Worm (Caenorhabditis elegans) whole organism, dauer: ENCODE measurements around the gene srh-23.
"Not testable (repeated sequence)": the region's sequence is repeated elsewhere in the genome, so short reads cannot be mapped to it uniquely, and the experiment has no call there.

ENCODE experiments used
- unc-62 ChIP-seq: sonication (generic microtip); optimal IDR thresholded peaks from 2 replicates; lab custom pipeline; 2017; ENCODE audit warnings: missing biosample characterization, missing genetic modification reagents, missing genetic modification characterization

Gene srh-23

DNA sequence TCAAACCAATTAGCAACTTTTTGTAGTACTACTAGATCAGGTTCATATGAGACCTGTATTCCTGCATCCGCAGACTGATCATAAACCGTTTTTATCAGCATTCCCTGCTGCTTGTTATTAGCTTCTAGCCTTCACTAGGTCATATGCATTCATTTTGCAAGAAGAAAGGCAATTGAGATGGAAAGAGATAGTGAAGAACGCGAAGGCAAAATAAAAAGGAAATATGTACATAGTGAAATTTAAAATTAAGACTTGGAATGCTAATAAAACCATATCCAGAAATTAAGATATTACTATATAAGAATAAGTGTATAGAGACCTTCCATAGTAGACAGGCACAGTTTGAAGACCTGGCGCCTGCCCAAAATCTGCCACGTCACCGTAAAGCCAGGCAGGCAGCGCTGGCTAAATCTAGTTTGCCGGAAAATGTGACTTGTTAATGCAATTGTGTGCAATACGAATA lies at the start of gene srh-23, which contains the start of gene C02E7.8:
Gene srh-23 (plus strand): TSS at position 413 of the 463 bp plus-strand sequence.
Gene C02E7.8 (minus strand): TSS at position 101 of the 463 bp plus-strand sequence.
- no peak for TF ChIP-seq unc-62 (GFP tag; lab: Kevin White, UChicago)

DNA sequence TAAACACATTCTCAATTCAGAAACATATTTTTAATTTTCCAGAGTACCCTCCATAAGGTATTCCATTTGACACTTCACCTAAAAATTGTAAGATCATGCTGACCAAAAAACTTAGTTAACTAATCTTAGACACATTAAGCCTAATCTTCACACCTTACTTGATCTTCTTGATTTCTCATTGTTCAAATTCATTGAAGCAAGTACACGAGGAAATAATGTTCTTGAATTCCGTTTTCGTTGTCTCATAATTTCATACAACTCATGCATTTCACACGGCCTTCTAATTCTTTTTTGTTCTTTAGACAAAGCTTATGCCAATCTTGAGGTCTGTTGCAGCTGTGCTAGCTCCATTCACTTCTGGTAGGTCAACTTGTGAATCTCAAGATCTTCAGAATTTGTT lies 48.9 kb upstream of the srh-23 start, which contains the start of gene srd-33:
Gene srd-33 (plus strand): TSS at position 301 of the 400 bp plus-strand sequence.
- TF ChIP-seq unc-62 (GFP tag; lab: Kevin White, UChicago), result no peak

ce11 chrV:4877587-4877986 lies 43.3 kb upstream of the srh-23 start, which contains the start of gene T19H12.6:
T19H12.6 (minus strand) TSS chrV:4877687.
- TF ChIP-seq unc-62 (GFP tag; lab: Kevin White, UChicago), result no peak

ce11 chrV:4879251-4879650 lies 41.7 kb upstream of the srh-23 start, which contains the start of gene T19H12.15:
T19H12.15 (minus strand) TSS chrV:4879351.
- no peak for TF ChIP-seq unc-62 (GFP tag; lab: Kevin White, UChicago)

- no peak for TF ChIP-seq unc-62 (GFP tag; lab: Kevin White, UChicago)
Observed at ce11 chrV:4881377-4881776, 39.5 kb upstream of the srh-23 start, which contains the start of gene str-32. str-32 (minus strand) TSS chrV:4881477.

- TF ChIP-seq unc-62 (GFP tag; lab: Kevin White, UChicago), result no peak
Observed at ce11 chrV:4884490-4884889, 36.4 kb upstream of the srh-23 start, which contains the start of gene T19H12.12. T19H12.12 (plus strand) TSS chrV:4884790.

DNA sequence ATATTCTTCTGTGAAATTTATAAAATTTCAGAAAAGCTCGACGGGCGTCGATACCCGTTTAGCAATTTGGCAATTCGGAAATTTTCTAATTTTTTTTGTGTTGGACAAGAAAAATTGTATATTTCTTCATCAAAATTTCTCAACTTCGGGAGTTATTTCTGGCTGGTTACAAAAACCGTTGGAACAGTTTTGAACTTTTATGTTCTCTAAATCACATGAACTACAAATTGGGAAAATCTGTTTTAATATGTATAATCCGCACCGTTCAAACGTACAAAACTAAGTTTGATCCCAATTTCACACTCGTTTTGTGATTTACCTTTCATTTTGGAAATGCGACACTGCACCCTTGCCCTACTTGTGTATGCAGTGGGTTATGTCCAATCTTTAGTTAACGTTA lies 35.5 kb upstream of the srh-23 start, which contains the start of gene T19H12.3:
Gene T19H12.3 (plus strand): TSS at position 301 of the 400 bp plus-strand sequence.
- TF ChIP-seq unc-62 (GFP tag; lab: Kevin White, UChicago), result no peak

DNA sequence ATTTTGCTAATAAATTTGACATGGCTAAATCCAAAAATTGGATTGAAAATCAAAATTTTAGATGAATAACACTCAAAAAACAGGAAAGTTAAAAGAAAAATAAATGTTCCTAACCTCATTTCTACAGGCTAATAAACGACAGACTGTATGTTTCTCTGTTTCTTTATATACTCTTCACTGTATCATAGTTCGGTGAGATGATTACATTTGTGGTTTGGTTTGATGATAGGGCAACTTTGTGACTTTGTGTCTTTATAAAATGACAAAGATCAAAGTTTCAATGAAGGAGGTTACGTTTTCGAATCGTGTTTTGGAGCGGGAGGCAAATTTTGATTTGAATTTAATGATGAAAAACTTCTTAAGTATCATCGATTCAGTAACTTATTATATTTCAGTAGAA lies 31.4 kb upstream of the srh-23 start, which contains the start of gene ugt-12:
Gene ugt-12 (minus strand): TSS at position 153 of the 400 bp plus-strand sequence.
- no peak for TF ChIP-seq unc-62 (GFP tag; lab: Kevin White, UChicago)

ce11 chrV:4889976-4890479 lies 30.9 kb upstream of the srh-23 start, which contains the start of gene T19H12.2:
T19H12.2 (plus strand) TSS chrV:4890429.
- no peak for TF ChIP-seq unc-62 (GFP tag; lab: Kevin White, UChicago)

- TF ChIP-seq unc-62 (GFP tag; lab: Kevin White, UChicago), result no peak
Observed at ce11 chrV:4890781-4891180, 30.1 kb upstream of the srh-23 start.

ce11 chrV:4891305-4891704 lies 29.6 kb upstream of the srh-23 start:
- no peak for TF ChIP-seq unc-62 (GFP tag; lab: Kevin White, UChicago)

DNA sequence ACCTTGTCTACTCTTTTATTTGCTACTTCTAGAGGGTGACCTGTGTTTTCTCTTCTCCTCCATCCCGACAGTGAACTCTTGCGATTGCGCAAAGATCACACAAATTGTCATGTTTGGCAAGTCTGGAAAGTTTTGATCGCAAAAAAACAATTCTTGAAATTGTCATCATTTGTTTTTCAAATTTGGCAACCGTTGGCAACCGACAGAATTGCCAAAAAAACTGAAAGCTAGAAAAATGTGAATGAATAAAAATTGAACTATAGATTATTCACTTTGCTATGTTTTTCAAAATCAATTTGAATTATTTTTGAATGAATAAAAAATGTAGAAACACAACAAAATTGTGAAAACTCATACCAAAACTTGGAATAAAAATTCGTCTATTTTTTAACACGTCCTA lies 25.9 kb upstream of the srh-23 start, which contains the start of gene ugt-11:
Gene ugt-11 (minus strand): TSS at position 101 of the 400 bp plus-strand sequence.
- no peak for TF ChIP-seq unc-62 (GFP tag; lab: Kevin White, UChicago)

DNA sequence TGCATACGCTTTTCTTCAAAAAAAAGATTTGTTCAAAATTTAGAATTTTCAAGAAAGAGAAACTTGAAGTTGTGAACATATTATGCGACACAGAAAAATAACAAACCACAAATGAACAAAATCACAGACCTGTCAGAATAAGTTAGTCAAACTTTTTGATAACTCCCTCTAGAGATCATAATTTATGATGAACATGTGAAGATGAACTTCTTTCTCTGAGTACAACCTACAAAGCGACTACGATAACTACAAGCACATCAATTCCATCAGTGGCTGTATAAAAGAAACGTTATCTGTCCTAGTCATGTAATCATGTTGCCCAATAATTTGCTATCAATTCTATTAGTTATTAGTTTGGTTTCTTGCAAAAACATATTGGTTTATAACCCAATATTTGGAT lies 25.2 kb upstream of the srh-23 start, which contains the start of gene ugt-9:
Gene ugt-9 (plus strand): TSS at position 305 of the 400 bp plus-strand sequence.
- no peak for TF ChIP-seq unc-62 (GFP tag; lab: Kevin White, UChicago)

ce11 chrV:4900020-4900419 lies 20.9 kb upstream of the srh-23 start, which contains the start of gene ugt-10:
ugt-10 (minus strand) TSS chrV:4900120.
- not testable (repeated sequence) for TF ChIP-seq unc-62 (GFP tag; lab: Kevin White, UChicago)

DNA sequence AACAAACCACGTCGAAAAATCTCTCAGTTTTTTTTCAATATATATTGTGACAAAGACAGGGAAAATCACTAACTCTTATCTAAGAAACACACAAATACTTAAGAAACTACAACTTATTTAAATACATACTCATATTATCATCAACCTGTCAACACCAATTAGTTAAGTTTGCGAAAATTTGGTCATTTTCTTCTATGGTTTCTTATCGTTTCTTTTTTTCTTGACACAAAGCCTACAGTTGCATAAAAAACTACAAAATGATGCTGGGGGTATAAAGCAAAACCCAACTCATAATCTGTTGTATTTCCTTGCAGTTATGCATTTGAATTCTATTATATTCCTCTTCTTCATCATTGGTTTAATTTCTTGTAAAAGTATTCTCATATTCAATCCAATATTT lies 19.8 kb upstream of the srh-23 start, which contains the start of gene ugt-67:
Gene ugt-67 (plus strand): TSS at position 301 of the 400 bp plus-strand sequence.
- no peak for TF ChIP-seq unc-62 (GFP tag; lab: Kevin White, UChicago)

DNA sequence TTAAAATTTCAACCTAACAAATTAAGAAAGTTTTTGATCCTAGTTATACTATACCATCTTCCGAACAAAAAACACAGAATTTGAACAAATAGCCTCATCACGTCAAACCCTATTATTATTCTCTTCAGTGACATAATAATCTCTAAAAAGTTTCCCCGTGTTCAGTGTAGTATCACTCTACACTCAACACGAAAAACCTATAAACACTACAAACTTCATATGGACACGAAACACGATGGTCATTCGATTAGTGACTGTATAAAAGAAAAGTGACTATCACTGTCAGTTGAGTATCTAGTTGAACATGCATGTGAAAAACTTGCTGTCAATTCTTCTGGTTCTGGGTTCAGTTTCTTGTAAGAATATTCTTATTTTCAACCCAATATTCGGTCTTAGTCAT lies 17.2 kb upstream of the srh-23 start, which contains the start of gene ugt-8:
Gene ugt-8 (plus strand): TSS at position 235 of the 400 bp plus-strand sequence.
- TF ChIP-seq unc-62 (GFP tag; lab: Kevin White, UChicago), result no peak
